Worm (Caenorhabditis elegans) whole organism, early embryonic: ENCODE data around the gene F25G6.8.

Source experiments
- B0310.2 ChIP-seq: sonication (generic microtip); optimal IDR thresholded peaks from 2 replicates; lab custom pipeline; 2016; ENCODE audit warnings: mild to moderate bottlenecking, missing genetic modification characterization, missing compliant biosample characterization
- F13C5.2 ChIP-seq: sonication (generic microtip); optimal IDR thresholded peaks from 2 replicates; lab custom pipeline; 2017; ENCODE audit warnings: mild to moderate bottlenecking, missing genetic modification characterization, inconsistent platforms, missing compliant biosample characterization
- aly-1 ChIP-seq: sonication (generic microtip); optimal IDR thresholded peaks from 2 replicates; lab custom pipeline; 2016; ENCODE audit warnings: missing genetic modification characterization, missing compliant biosample characterization
- ama-1 ChIP-seq: fragments of 150-350 bp; optimal IDR thresholded peaks from 2 replicates; lab custom pipeline; 2014
- ceh-13 ChIP-seq: fragments of 200-800 bp; sonication (Bioruptor generic); optimal IDR thresholded peaks from 2 replicates; lab custom pipeline; 2018; ENCODE audit warnings: mild to moderate bottlenecking, missing genetic modification characterization, missing compliant biosample characterization
- ceh-36 ChIP-seq: sonication (generic microtip); optimal IDR thresholded peaks from 2 replicates; lab custom pipeline; 2016; ENCODE audit warnings: missing genetic modification characterization, inconsistent platforms, missing compliant biosample characterization
- ets-7 ChIP-seq: sonication (generic microtip); optimal IDR thresholded peaks from 2 replicates; lab custom pipeline; 2016; ENCODE audit warnings: missing genotype, missing genetic modification characterization, missing compliant biosample characterization
- flt-1 ChIP-seq: fragments of 200-800 bp; sonication (Bioruptor generic); IDR thresholded peaks from 2 replicates; pipeline ENCODE4 v1.3.6; 2022; ENCODE audit warnings: missing genetic modification characterization, missing compliant biosample characterization
- hmbx-1 ChIP-seq: sonication (generic microtip); optimal IDR thresholded peaks from 2 replicates; lab custom pipeline; 2016; ENCODE audit warnings: mild to moderate bottlenecking, missing genetic modification characterization, missing compliant biosample characterization
- hmg-4 ChIP-seq: fragments of 200-800 bp; sonication (Bioruptor generic); optimal IDR thresholded peaks from 2 replicates; lab custom pipeline; 2018; ENCODE audit warnings: mild to moderate bottlenecking, missing genetic modification characterization, missing compliant biosample characterization
- hnd-1 ChIP-seq: sonication (generic microtip); optimal IDR thresholded peaks from 2 replicates; lab custom pipeline; 2016; ENCODE audit warnings: missing genetic modification characterization, missing compliant biosample characterization
- pes-1 ChIP-seq: fragments of 200-800 bp; sonication (Bioruptor generic); IDR thresholded peaks from 2 replicates; pipeline ENCODE4 v1.3.6; 2022; ENCODE audit warnings: missing genetic modification reagents, missing genetic modification characterization, missing compliant biosample characterization
- scrt-1 ChIP-seq: fragments of 200-800 bp; sonication (Bioruptor generic); IDR thresholded peaks from 2 replicates; pipeline ENCODE4 v1.3.6; 2022; ENCODE audit warnings: missing genetic modification characterization, missing compliant biosample characterization
- sea-1 ChIP-seq: fragments of 200-800 bp; sonication (Bioruptor generic); conservative IDR thresholded peaks from 2 replicates; pipeline ENCODE4 v1.3.6; 2022; ENCODE audit warnings: missing genetic modification characterization, missing compliant biosample characterization
- tbx-11 ChIP-seq: fragments of 200-800 bp; sonication (Bioruptor generic); IDR thresholded peaks from 2 replicates; pipeline ENCODE4 v1.3.6; 2022; ENCODE audit warnings: missing genetic modification characterization, missing compliant biosample characterization
- tbx-37 ChIP-seq: fragments of 200-800 bp; sonication (Bioruptor generic); conservative IDR thresholded peaks from 2 replicates; pipeline ENCODE4 v1.3.6; 2022; ENCODE audit warnings: missing genetic modification reagents, missing genetic modification characterization, missing compliant biosample characterization
- tra-4 ChIP-seq: sonication (generic microtip); optimal IDR thresholded peaks from 2 replicates; lab custom pipeline; 2017; ENCODE audit warnings: missing genetic modification characterization, missing compliant biosample characterization

The F25G6.8 gene

ce11 chrV:8533067-8533466 lies 31.9 kb downstream of the F25G6.8 start, which contains the start of the genes his-8 and his-7:
his-8 (minus strand) TSS chrV:8533086.
his-7 (plus strand) TSS chrV:8533379.
- peak; percentile 14; the same call in 1 of the 2 replicates for TF ChIP-seq tbx-11
- peak; percentile 54; the same call in 1 of the 2 replicates for TF ChIP-seq sea-1 (GFP tag; lab: Robert Waterston, UW)

ce11 chrV:8529219-8529618 lies 35.8 kb downstream of the F25G6.8 start, which contains the start of gene otpl-5:
otpl-5 (plus strand) TSS chrV:8529519.
- TF ChIP-seq flt-1, result no peak
- no peak for TF ChIP-seq tbx-11
- no peak for TF ChIP-seq tra-4
- no peak for TF ChIP-seq hmbx-1 (tag; lab: Kevin White, UChicago)
- no peak for TF ChIP-seq pes-1 (GFP tag; lab: Robert Waterston, UW)
- TF ChIP-seq B0310.2 (tag; lab: Kevin White, UChicago), result no peak
- no peak for TF ChIP-seq F13C5.2
- TF ChIP-seq tbx-37 (GFP tag; lab: Robert Waterston, UW), result no peak

ce11 chrV:8525774-8526173 lies 39.2 kb downstream of the F25G6.8 start, which contains the start of gene otpl-6:
otpl-6 (plus strand) TSS chrV:8526074.
- TF ChIP-seq tbx-11 (no peak), B0310.2 (tag; lab: Kevin White, UChicago) (no peak), scrt-1 (GFP tag; lab: Robert Waterston, UW) (no peak)

- TF ChIP-seq ama-1 (no peak), B0310.2 (tag; lab: Kevin White, UChicago) (no peak), hmbx-1 (tag; lab: Kevin White, UChicago) (no peak), pes-1 (GFP tag; lab: Robert Waterston, UW) (no peak), tbx-11 (no peak), tra-4 (no peak), hmg-4 (GFP tag; lab: Kevin White, UChicago) (no peak), scrt-1 (GFP tag; lab: Robert Waterston, UW) (no peak), aly-1 (tag; lab: Kevin White, UChicago) (no peak), hnd-1 (tag; lab: Kevin White, UChicago) (no peak), flt-1 (no peak)
Measured at ce11 chrV:8520846-8521553, 44.0 kb downstream of the F25G6.8 start, which contains the start of the genes F45F2.11 and otpl-7. F45F2.11 (minus strand) TSS chrV:8520896. otpl-7 (plus strand) TSS chrV:8521503.

- TF ChIP-seq B0310.2 (tag; lab: Kevin White, UChicago) (no peak), ama-1 (no peak), F13C5.2 (no peak), sea-1 (GFP tag; lab: Robert Waterston, UW) (no peak), pes-1 (GFP tag; lab: Robert Waterston, UW) (no peak), flt-1 (no peak), tbx-37 (GFP tag; lab: Robert Waterston, UW) (no peak), ceh-36 (no peak), hnd-1 (tag; lab: Kevin White, UChicago) (no peak), ceh-13 (GFP tag; lab: Kevin White, UChicago) (no peak), tra-4 (no peak), scrt-1 (GFP tag; lab: Robert Waterston, UW) (no peak), hmbx-1 (tag; lab: Kevin White, UChicago) (no peak)
Measured at ce11 chrV:8518822-8519392, 46.1 kb downstream of the F25G6.8 start, which contains the start of gene F45F2.10. F45F2.10 (minus strand) TSS chrV:8518872.

- TF ChIP-seq F13C5.2 (no peak), hnd-1 (tag; lab: Kevin White, UChicago) (no peak), tbx-37 (GFP tag; lab: Robert Waterston, UW) (no peak), ceh-36 (no peak), hmbx-1 (tag; lab: Kevin White, UChicago) (no peak), flt-1 (no peak), ceh-13 (GFP tag; lab: Kevin White, UChicago) (no peak), hmg-4 (GFP tag; lab: Kevin White, UChicago) (no peak), ama-1 (no peak), sea-1 (GFP tag; lab: Robert Waterston, UW) (no peak), tra-4 (no peak), pes-1 (GFP tag; lab: Robert Waterston, UW) (no peak), ets-7 (no peak)
Measured at ce11 chrV:8518283-8518682, 46.7 kb downstream of the F25G6.8 start.

- TF ChIP-seq F13C5.2, result no peak
- TF ChIP-seq ceh-13 (GFP tag; lab: Kevin White, UChicago), result no peak
- TF ChIP-seq ets-7, result no peak
- no peak for TF ChIP-seq sea-1 (GFP tag; lab: Robert Waterston, UW)
- TF ChIP-seq B0310.2 (tag; lab: Kevin White, UChicago), result no peak
- no peak for TF ChIP-seq ama-1
- no peak for TF ChIP-seq tra-4
- TF ChIP-seq pes-1 (GFP tag; lab: Robert Waterston, UW), result no peak
- no peak for TF ChIP-seq hmbx-1 (tag; lab: Kevin White, UChicago)
- TF ChIP-seq tbx-11, result no peak
- no peak for TF ChIP-seq hmg-4 (GFP tag; lab: Kevin White, UChicago)
- TF ChIP-seq flt-1, result no peak
- no peak for TF ChIP-seq hnd-1 (tag; lab: Kevin White, UChicago)
- TF ChIP-seq aly-1 (tag; lab: Kevin White, UChicago), result no peak
- TF ChIP-seq ceh-36, result no peak
- no peak for TF ChIP-seq scrt-1 (GFP tag; lab: Robert Waterston, UW)
- TF ChIP-seq tbx-37 (GFP tag; lab: Robert Waterston, UW), result no peak
Measured at ce11 chrV:8517711-8518110, 47.3 kb downstream of the F25G6.8 start.

- no peak for TF ChIP-seq ets-7
- no peak for TF ChIP-seq hmg-4 (GFP tag; lab: Kevin White, UChicago)
- no peak for TF ChIP-seq hnd-1 (tag; lab: Kevin White, UChicago)
- TF ChIP-seq aly-1 (tag; lab: Kevin White, UChicago), result no peak
- no peak for TF ChIP-seq ceh-13 (GFP tag; lab: Kevin White, UChicago)
- TF ChIP-seq scrt-1 (GFP tag; lab: Robert Waterston, UW), result no peak
- TF ChIP-seq ceh-36, result no peak
- no peak for TF ChIP-seq ama-1
- no peak for TF ChIP-seq pes-1 (GFP tag; lab: Robert Waterston, UW)
Measured at ce11 chrV:8516426-8516825, 48.5 kb downstream of the F25G6.8 start.
